Fruit fly (Drosophila melanogaster): Measurements from ENCODE around the gene Tmem214.

Tmem214 gene

dm6 chr2L:10970134-10970533 lies at the start of gene Tmem214, which contains the start of gene YL-1:
TSS of gene Tmem214 (minus strand) at chr2L:10970275.
TSS of gene YL-1 (plus strand) at chr2L:10970443.
- TF ChIP-seq Dll (optimal IDR thresholded peaks at IDR 0.05) (no peak), psq (optimal IDR thresholded peaks at IDR 0.05) (no peak), CG8478 (optimal IDR thresholded peaks at IDR 0.05) (no peak), EcR (GFP tag; optimal IDR thresholded peaks at IDR 0.05) (no peak), usp (GFP tag; optimal IDR thresholded peaks at IDR 0.05) (no peak), pan (optimal IDR thresholded peaks at IDR 0.05) (no peak)

dm6 chr2L:11016695-11017094 lies 46.6 kb upstream of the Tmem214 start, which contains the start of gene CG14913:
TSS of gene CG14913 (plus strand) at chr2L:11016995.
- TF ChIP-seq usp (GFP tag; optimal IDR thresholded peaks at IDR 0.05) (no peak), Dll (optimal IDR thresholded peaks at IDR 0.05) (no peak), pan (optimal IDR thresholded peaks at IDR 0.05) (no peak), EcR (GFP tag; optimal IDR thresholded peaks at IDR 0.05) (no peak), CG8478 (optimal IDR thresholded peaks at IDR 0.05) (no peak), psq (optimal IDR thresholded peaks at IDR 0.05) (no peak)

DNA sequence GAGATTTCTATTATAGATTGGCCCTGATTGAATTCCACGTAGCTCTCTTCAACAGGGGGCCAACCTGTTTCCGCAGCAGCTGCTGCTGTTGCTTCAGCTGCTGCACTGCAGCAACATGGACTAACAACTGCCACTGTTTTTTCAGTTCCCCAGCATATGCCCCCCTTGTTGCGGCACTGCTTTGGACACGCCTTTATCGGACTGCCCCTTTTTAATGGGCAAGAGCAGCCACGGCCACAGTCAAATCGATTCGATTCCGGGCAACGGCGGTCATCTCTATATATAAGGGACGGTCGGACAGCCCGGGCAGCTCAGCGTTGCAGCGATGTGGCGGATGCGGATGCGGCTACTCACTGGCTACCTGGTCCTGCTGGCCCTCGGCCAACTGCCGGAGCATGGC lies 45.2 kb upstream of the Tmem214 start, which contains the start of gene Acp32CD:
Gene Acp32CD (plus strand): TSS at position 301 of the 400 bp plus-strand sequence.
- TF ChIP-seq CG8478 (optimal IDR thresholded peaks at IDR 0.05) = no peak
- TF ChIP-seq EcR (GFP tag; optimal IDR thresholded peaks at IDR 0.05) = no peak
- no peak for TF ChIP-seq usp (GFP tag; optimal IDR thresholded peaks at IDR 0.05)
- TF ChIP-seq psq (optimal IDR thresholded peaks at IDR 0.05) = no peak
- no peak for TF ChIP-seq pan (optimal IDR thresholded peaks at IDR 0.05)
- no peak for TF ChIP-seq Dll (optimal IDR thresholded peaks at IDR 0.05)

DNA sequence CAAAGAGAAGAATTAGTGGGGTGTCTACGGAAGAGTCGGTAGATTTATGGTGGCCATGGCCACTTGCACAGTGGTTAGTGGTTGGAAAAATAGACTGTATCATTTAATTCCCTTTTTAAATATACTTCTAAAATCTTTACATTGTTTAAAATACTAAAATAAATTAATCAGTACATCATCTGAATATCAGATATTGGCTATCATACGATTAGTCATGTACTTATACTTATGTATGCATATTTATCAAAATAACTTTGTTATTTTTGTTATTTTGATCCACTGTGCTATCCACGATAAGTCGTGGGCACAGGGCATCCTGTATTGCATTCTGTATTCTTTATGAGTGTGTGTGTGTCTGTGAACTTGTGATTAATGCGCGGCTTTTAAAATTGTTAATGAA lies 44.6 kb upstream of the Tmem214 start:
- TF ChIP-seq pan (optimal IDR thresholded peaks at IDR 0.05) (no peak), CG8478 (optimal IDR thresholded peaks at IDR 0.05) (no peak), EcR (GFP tag; optimal IDR thresholded peaks at IDR 0.05) (no peak), Dll (optimal IDR thresholded peaks at IDR 0.05) (no peak), psq (optimal IDR thresholded peaks at IDR 0.05) (no peak), usp (GFP tag; optimal IDR thresholded peaks at IDR 0.05) (no peak)

dm6 chr2L:11014018-11014611 lies 44.0 kb upstream of the Tmem214 start:
- no peak for TF ChIP-seq psq (optimal IDR thresholded peaks at IDR 0.05)
- no peak for TF ChIP-seq usp (GFP tag; optimal IDR thresholded peaks at IDR 0.05)
- TF ChIP-seq CG8478 (optimal IDR thresholded peaks at IDR 0.05) = no peak
- no peak for TF ChIP-seq EcR (GFP tag; optimal IDR thresholded peaks at IDR 0.05)
- TF ChIP-seq pan (optimal IDR thresholded peaks at IDR 0.05) = no peak
- TF ChIP-seq Dll (optimal IDR thresholded peaks at IDR 0.05) = no peak

- TF ChIP-seq CG8478 (optimal IDR thresholded peaks at IDR 0.05) (no peak), usp (GFP tag; optimal IDR thresholded peaks at IDR 0.05) (no peak), psq (optimal IDR thresholded peaks at IDR 0.05) (no peak), Dll (optimal IDR thresholded peaks at IDR 0.05) (no peak), EcR (GFP tag; optimal IDR thresholded peaks at IDR 0.05) (no peak), pan (optimal IDR thresholded peaks at IDR 0.05) (no peak)
These were observed 40.9 kb upstream of the Tmem214 start, which contains the start of the genes Art8 and dUTPase for dm6 chr2L:11010999-11011398. TSS of gene Art8 (minus strand) at chr2L:11011086. TSS of gene dUTPase (plus strand) at chr2L:11011312.

DNA sequence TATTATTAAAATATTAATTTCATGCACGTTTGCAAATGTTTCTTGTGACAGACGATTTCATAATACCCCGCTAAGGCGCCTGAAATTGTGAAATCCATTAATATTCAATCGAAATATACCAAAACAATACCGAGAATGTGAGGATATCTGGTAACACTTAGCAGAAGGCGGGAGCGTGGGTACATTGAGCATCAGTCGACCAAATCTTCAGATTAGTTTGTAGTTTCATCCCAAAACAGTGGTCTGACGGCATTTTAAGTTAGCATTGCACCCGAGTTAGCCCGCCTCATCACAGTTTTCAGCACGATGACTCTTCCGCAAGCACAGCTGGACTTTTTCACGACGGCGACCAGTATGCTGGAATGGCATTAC lies 34.6 kb upstream of the Tmem214 start, which contains the start of gene Nup154:
Gene Nup154 (plus strand): TSS at position 147 of the 372 bp plus-strand sequence.
- TF ChIP-seq CG8478 (optimal IDR thresholded peaks at IDR 0.05) (no peak), Dll (optimal IDR thresholded peaks at IDR 0.05) (no peak), psq (optimal IDR thresholded peaks at IDR 0.05) (no peak), usp (GFP tag; optimal IDR thresholded peaks at IDR 0.05) (no peak), pan (optimal IDR thresholded peaks at IDR 0.05) (no peak), EcR (GFP tag; optimal IDR thresholded peaks at IDR 0.05) (no peak)

DNA sequence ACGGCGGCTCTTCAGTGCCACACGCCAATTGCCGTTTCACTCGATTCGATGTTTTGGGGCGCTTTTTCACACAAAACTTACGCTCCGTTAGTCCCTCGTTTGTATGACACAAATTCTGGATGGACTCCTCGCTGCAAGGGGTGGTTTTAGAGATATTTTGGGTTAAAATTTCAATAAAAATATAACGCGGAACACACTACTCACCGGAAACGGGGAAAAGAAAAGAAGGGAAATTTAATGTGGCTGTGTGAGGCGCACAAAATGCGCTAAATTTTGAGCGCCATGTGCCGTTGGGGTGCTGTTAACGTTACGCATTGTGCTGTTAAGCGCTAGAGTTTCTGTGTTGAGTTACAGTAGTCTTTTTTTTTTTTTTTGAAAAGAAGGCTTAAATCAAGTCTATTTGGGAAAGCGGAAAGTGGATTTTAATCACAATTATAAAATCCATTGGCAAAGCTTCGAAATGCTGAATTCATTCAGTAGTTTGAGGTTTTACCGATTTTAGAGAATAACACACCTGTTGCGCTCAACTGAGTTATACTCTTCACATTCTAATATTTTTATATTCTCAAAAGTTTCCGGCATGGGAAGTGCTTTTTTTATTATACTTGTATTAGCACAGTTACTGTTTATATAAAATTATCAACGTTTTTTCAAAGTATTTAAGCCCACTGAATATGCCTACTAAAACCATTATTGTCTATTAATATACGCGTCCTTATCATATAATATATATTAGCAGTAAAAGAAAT lies 34.0 kb upstream of the Tmem214 start, which contains the start of gene RpL9:
Gene RpL9 (minus strand): TSS at position 265 of the 749 bp plus-strand sequence.
- TF ChIP-seq Dll (optimal IDR thresholded peaks at IDR 0.05) (no peak), psq (optimal IDR thresholded peaks at IDR 0.05) (no peak), EcR (GFP tag; optimal IDR thresholded peaks at IDR 0.05) (no peak), pan (optimal IDR thresholded peaks at IDR 0.05) (no peak), usp (GFP tag; optimal IDR thresholded peaks at IDR 0.05) (no peak), CG8478 (optimal IDR thresholded peaks at IDR 0.05) (no peak)

DNA sequence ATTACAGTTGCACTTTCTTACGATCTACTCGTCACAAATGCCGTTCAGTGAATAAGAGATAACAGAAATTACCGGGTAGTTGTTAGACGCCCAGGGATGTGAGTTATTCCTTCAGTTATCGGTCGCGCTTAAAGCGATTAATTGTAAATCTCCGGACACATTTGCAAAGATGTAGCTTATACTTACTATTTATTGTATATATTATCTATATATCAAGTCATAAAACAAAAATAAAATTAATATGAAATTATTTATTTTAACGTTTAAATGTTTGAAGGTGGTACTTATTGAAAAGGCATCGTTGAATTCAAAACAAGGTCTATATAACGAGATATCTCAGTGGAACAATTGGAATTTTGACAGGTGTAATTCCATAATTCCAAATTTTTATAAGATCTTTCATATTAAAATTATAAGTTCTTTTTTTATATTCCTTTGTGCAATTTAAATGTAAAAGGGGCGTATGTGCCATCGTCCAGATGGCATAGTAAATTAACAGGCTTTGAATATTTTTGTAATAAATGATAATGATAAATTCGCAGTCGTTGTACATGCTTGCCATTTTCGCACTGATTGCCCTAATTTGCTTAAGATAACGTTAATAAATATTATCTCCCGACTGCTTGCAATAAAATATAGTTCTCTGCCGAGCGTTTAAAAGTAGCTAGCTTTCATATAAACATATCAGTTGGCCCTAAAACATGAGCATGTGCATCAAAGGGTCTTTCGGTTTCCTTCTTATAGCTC lies 31.5 kb upstream of the Tmem214 start, which contains the start of the genes aub and lectin-33A:
Gene aub (minus strand): TSS at position 101 of the 747 bp plus-strand sequence.
Gene lectin-33A (plus strand): TSS at position 697 of the 747 bp plus-strand sequence.
- TF ChIP-seq EcR (GFP tag; optimal IDR thresholded peaks at IDR 0.05) (no peak), psq (optimal IDR thresholded peaks at IDR 0.05) (no peak), Dll (optimal IDR thresholded peaks at IDR 0.05) (no peak), usp (GFP tag; optimal IDR thresholded peaks at IDR 0.05) (no peak), pan (optimal IDR thresholded peaks at IDR 0.05) (no peak), CG8478 (optimal IDR thresholded peaks at IDR 0.05) (no peak)

dm6 chr2L:10989162-10989561 lies 19.1 kb upstream of the Tmem214 start, which contains the start of gene TTLL4A:
TSS of gene TTLL4A (plus strand) at chr2L:10989401.
- TF ChIP-seq psq (optimal IDR thresholded peaks at IDR 0.05) (no peak), CG8478 (optimal IDR thresholded peaks at IDR 0.05) (no peak), Dll (optimal IDR thresholded peaks at IDR 0.05) (no peak)

- no peak for TF ChIP-seq psq (optimal IDR thresholded peaks at IDR 0.05)
- TF ChIP-seq Dll (optimal IDR thresholded peaks at IDR 0.05) = no peak
- TF ChIP-seq CG8478 (optimal IDR thresholded peaks at IDR 0.05) = no peak
These were observed 18.0 kb upstream of the Tmem214 start for dm6 chr2L:10988026-10988425.
